Worm (Caenorhabditis elegans) whole organism, early embryonic: ENCODE results near the gene F38A1.8.

ENCODE experiments used
- B0310.2 ChIP-seq: sonication (generic microtip); optimal IDR thresholded peaks from 2 replicates; lab custom pipeline; 2016; ENCODE audit warnings: mild to moderate bottlenecking, missing genetic modification characterization, missing compliant biosample characterization
- F13C5.2 ChIP-seq: sonication (generic microtip); optimal IDR thresholded peaks from 2 replicates; lab custom pipeline; 2017; ENCODE audit warnings: mild to moderate bottlenecking, missing genetic modification characterization, inconsistent platforms, missing compliant biosample characterization
- aly-1 ChIP-seq: sonication (generic microtip); optimal IDR thresholded peaks from 2 replicates; lab custom pipeline; 2016; ENCODE audit warnings: missing genetic modification characterization, missing compliant biosample characterization
- ama-1 ChIP-seq: fragments of 150-350 bp; optimal IDR thresholded peaks from 2 replicates; lab custom pipeline; 2014
- ceh-13 ChIP-seq: fragments of 200-800 bp; sonication (Bioruptor generic); optimal IDR thresholded peaks from 2 replicates; lab custom pipeline; 2018; ENCODE audit warnings: mild to moderate bottlenecking, missing genetic modification characterization, missing compliant biosample characterization
- flt-1 ChIP-seq: fragments of 200-800 bp; sonication (Bioruptor generic); IDR thresholded peaks from 2 replicates; pipeline ENCODE4 v1.3.6; 2022; ENCODE audit warnings: missing genetic modification characterization, missing compliant biosample characterization
- hmbx-1 ChIP-seq: sonication (generic microtip); optimal IDR thresholded peaks from 2 replicates; lab custom pipeline; 2016; ENCODE audit warnings: mild to moderate bottlenecking, missing genetic modification characterization, missing compliant biosample characterization
- hmg-4 ChIP-seq: fragments of 200-800 bp; sonication (Bioruptor generic); optimal IDR thresholded peaks from 2 replicates; lab custom pipeline; 2018; ENCODE audit warnings: mild to moderate bottlenecking, missing genetic modification characterization, missing compliant biosample characterization
- pes-1 ChIP-seq: fragments of 200-800 bp; sonication (Bioruptor generic); IDR thresholded peaks from 2 replicates; pipeline ENCODE4 v1.3.6; 2022; ENCODE audit warnings: missing genetic modification reagents, missing genetic modification characterization, missing compliant biosample characterization
- scrt-1 ChIP-seq: fragments of 200-800 bp; sonication (Bioruptor generic); IDR thresholded peaks from 2 replicates; pipeline ENCODE4 v1.3.6; 2022; ENCODE audit warnings: missing genetic modification characterization, missing compliant biosample characterization
- sea-1 ChIP-seq: fragments of 200-800 bp; sonication (Bioruptor generic); conservative IDR thresholded peaks from 2 replicates; pipeline ENCODE4 v1.3.6; 2022; ENCODE audit warnings: missing genetic modification characterization, missing compliant biosample characterization
- tbx-11 ChIP-seq: fragments of 200-800 bp; sonication (Bioruptor generic); IDR thresholded peaks from 2 replicates; pipeline ENCODE4 v1.3.6; 2022; ENCODE audit warnings: missing genetic modification characterization, missing compliant biosample characterization
- tbx-37 ChIP-seq: fragments of 200-800 bp; sonication (Bioruptor generic); conservative IDR thresholded peaks from 2 replicates; pipeline ENCODE4 v1.3.6; 2022; ENCODE audit warnings: missing genetic modification reagents, missing genetic modification characterization, missing compliant biosample characterization
- tra-4 ChIP-seq: sonication (generic microtip); optimal IDR thresholded peaks from 2 replicates; lab custom pipeline; 2017; ENCODE audit warnings: missing genetic modification characterization, missing compliant biosample characterization

DNA sequence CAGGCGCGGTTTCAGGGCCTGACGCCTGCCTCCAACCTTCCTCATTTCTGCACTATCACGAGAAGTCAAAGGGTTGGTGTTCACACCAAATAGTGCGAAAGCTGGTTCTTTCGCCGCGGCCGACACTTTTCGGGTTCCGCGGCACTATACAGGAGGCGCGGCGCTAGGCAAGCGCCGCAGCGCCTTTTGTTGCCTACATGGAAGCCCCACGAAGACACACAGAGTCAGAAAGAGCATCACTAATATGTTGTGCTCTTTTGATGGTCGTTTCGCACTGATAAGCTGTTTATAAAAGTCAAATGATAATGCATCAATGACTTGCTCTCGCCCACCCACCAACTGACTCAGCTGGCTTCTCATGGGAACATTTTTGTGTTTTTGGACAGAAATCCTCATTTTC, 27.8 kb downstream of the F38A1.8 start:
- TF ChIP-seq scrt-1: no peak
- TF ChIP-seq flt-1 (GFP tag; lab: Robert Waterston, UW): no peak
- no peak for TF ChIP-seq hmg-4 (GFP tag; lab: Kevin White, UChicago)
- no peak for TF ChIP-seq sea-1 (GFP tag; lab: Robert Waterston, UW)
- no peak for TF ChIP-seq B0310.2 (tag; lab: Kevin White, UChicago)
- no peak for TF ChIP-seq aly-1
- TF ChIP-seq ama-1: no peak
- no peak for TF ChIP-seq tra-4 (tag; lab: Kevin White, UChicago)
- TF ChIP-seq hmbx-1 (tag; lab: Kevin White, UChicago): no peak
- TF ChIP-seq tbx-11 (GFP tag; lab: Robert Waterston, UW): no peak
- no peak for TF ChIP-seq F13C5.2 (tag; lab: Kevin White, UChicago)
- no peak for TF ChIP-seq pes-1 (GFP tag; lab: Robert Waterston, UW)
- TF ChIP-seq tbx-37 (GFP tag; lab: Robert Waterston, UW): no peak
- no peak for TF ChIP-seq ceh-13 (GFP tag; lab: Kevin White, UChicago)
